Worm (Caenorhabditis elegans) whole organism, L3 larva: ENCODE measurements around the gene dro-1.

ENCODE experiments used
- ama-1 ChIP-seq: fragments of 150-350 bp; optimal IDR thresholded peaks from 2 replicates; lab custom pipeline; 2018
- ceh-82 ChIP-seq: fragments of 150-350 bp; optimal IDR thresholded peaks from 2 replicates; lab custom pipeline; 2014; ENCODE audit warnings: missing biosample characterization, missing genetic modification characterization
- egl-27 ChIP-seq: sonication (generic microtip); optimal IDR thresholded peaks from 4 replicates; lab custom pipeline; 2017; ENCODE audit warnings: missing biosample characterization, missing genetic modification reagents, missing genetic modification characterization
- nfya-1 ChIP-seq: sonication (generic microtip); optimal IDR thresholded peaks from 2 replicates; lab custom pipeline; 2017; ENCODE audit warnings: missing genetic modification characterization, mild to moderate bottlenecking, missing compliant biosample characterization, antibody characterized with exemption, moderate library complexity; ENCODE audit not compliant: insufficient read depth
- nhr-25 ChIP-seq: sonication (generic microtip); optimal IDR thresholded peaks from 2 replicates; lab custom pipeline; 2017; ENCODE audit warnings: missing biosample characterization, missing genetic modification characterization
- snpc-4 ChIP-seq: fragments of 150-350 bp; optimal IDR thresholded peaks from 2 replicates; lab custom pipeline; 2014; ENCODE audit warnings: missing biosample characterization, missing genetic modification characterization
- unc-39 ChIP-seq: sonication (generic microtip); optimal IDR thresholded peaks from 4 replicates; lab custom pipeline; 2017; ENCODE audit warnings: missing biosample characterization, missing genetic modification characterization
- ztf-4 ChIP-seq: fragments of 150-350 bp; optimal IDR thresholded peaks from 2 replicates; lab custom pipeline; 2014; ENCODE audit warnings: missing biosample characterization, missing genetic modification characterization

DNA sequence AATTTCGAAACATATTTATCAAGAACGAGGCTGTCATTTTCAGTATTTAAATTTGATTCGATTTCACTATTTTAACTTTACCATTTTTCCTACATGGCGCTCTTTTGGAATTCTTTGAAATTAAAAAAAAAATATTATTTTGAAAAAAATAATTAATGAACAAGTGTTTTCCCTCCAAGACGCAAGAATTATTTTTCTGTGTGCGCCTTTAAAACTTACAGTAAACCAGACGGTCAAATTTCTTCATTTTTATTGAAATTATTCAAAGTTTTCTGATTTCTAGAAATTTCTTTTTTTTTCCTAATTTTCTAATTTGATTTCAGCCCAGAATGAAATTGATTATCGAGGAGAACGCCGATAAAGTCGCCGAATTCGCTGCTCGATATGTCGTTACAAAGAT lies 46.6 kb downstream of the dro-1 start, which contains the start of gene T03F6.3:
- TF ChIP-seq ceh-82: no peak
- no peak for TF ChIP-seq nhr-25 (tag; lab: Kevin White, UChicago)
- TF ChIP-seq snpc-4 (tag; lab: Kevin White, UChicago): no peak
- no peak for TF ChIP-seq ama-1 (lab: Kevin White, UChicago)
- TF ChIP-seq egl-27 (tag; lab: Kevin White, UChicago): no peak
- no peak for TF ChIP-seq nfya-1
- no peak for TF ChIP-seq ztf-4 (tag; lab: Kevin White, UChicago)
- no peak for TF ChIP-seq unc-39
